Worm (Caenorhabditis elegans) whole organism, L4/young adult: ENCODE data around the gene cnc-8.

Source experiments
- W03F9.2 ChIP-seq: fragments of 150-350 bp; optimal IDR thresholded peaks from 2 replicates; lab custom pipeline; 2014; ENCODE audit warnings: missing biosample characterization, missing genetic modification characterization
- dao-5 ChIP-seq: sonication (generic microtip); optimal IDR thresholded peaks from 2 replicates; lab custom pipeline; 2016; ENCODE audit warnings: missing genotype, missing genetic modification characterization, moderate library complexity, missing compliant biosample characterization
- him-1 ChIP-seq: sonication (generic microtip); optimal IDR thresholded peaks from 2 replicates; lab custom pipeline; 2016; ENCODE audit warnings: missing genotype, missing genetic modification reagents, missing genetic modification characterization, missing compliant biosample characterization

Gene cnc-8

DNA sequence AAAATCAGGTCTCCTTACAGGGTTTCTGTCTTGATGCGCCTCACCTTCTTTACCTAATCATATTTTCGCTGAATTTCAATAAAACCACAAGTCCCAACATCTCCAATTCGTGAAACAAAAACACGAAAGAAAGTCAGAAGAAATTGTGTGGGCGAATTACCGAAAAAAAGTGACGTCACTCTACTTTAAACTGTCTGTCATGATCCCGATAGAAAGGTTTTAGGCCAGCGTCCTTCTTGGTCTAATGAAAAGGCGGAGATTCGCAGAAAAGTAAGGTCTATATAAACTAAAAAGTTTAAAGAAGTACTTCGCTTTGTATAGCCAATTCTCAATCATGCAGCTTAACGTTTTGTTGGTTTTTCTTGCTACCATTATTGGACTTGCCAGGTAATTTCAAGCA lies at the start of gene cnc-8:
TSS of gene cnc-8 (plus strand) at position 307 of the 400 bp plus-strand sequence.
- TF ChIP-seq W03F9.2 (tag; lab: Kevin White, UChicago) (no peak), dao-5 (tag; lab: Kevin White, UChicago) (no peak), him-1 (tag; lab: Kevin White, UChicago) (no peak)

DNA sequence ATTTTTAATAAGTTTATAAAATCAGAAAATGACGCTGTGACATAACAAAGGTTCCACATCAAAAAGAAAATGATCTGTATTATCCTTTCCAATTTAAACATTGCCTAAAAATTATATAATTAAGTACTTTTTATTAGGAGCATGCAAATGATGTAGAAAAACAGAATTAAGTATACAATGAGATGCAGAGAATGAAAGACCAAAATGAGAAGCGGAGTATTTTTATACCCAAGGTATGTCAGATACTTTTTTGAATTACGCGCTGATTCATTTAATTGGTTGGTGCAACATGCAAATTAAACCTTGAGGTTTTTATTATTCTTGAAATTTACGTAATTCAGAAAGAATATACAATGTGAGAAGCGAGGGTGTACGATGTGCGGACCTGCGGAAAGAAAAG lies 46.4 kb upstream of the cnc-8 start, which contains the start of gene C32A9.1:
TSS of gene C32A9.1 (minus strand) at position 101 of the 400 bp plus-strand sequence.
- TF ChIP-seq him-1 (tag; lab: Kevin White, UChicago), result no peak
- no peak for TF ChIP-seq W03F9.2 (tag; lab: Kevin White, UChicago)
- no peak for TF ChIP-seq dao-5 (tag; lab: Kevin White, UChicago)

DNA sequence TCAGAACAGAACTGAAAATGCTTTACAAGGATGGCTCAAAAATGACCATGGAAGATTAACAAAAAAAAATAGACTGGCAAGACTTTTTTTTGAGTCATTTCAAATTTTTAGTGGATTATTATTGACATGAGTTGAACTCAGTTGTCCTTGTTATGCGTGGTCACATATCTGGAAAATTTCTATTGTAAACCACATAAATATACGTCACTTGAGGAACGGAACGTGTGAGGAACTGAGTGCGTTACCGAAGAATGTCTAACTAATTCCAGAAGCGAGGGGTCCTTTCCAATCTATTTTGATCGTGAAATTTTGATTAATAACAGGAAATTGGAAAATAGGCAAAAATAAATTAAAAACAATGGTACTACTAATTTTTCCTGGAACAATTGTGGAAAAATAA lies 44.1 kb upstream of the cnc-8 start:
- TF ChIP-seq dao-5 (tag; lab: Kevin White, UChicago) (no peak), him-1 (tag; lab: Kevin White, UChicago) (no peak)

DNA sequence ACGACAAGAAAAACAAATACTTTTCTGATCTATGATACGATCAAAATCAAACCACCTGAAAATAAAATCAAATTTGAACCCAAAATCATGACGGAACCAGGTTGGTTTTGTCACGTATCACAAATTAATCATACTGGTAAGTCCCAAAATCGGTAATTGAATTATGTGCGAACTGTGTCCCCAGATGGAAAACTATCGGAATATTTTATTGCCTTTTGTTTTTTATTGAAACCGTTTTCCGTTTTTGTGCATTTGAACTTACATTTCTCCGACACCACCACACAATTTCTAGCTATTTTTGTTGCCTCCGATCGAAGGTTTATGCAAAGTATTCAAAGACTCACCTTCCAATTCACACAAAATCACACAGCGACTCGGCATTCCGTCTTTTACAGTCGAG lies 33.0 kb upstream of the cnc-8 start, which contains the start of gene F41E7.2:
TSS of gene F41E7.2 (plus strand) at position 301 of the 400 bp plus-strand sequence.
- TF ChIP-seq dao-5 (tag; lab: Kevin White, UChicago), result no peak
- TF ChIP-seq W03F9.2 (tag; lab: Kevin White, UChicago), result no peak
- no peak for TF ChIP-seq him-1 (tag; lab: Kevin White, UChicago)

DNA sequence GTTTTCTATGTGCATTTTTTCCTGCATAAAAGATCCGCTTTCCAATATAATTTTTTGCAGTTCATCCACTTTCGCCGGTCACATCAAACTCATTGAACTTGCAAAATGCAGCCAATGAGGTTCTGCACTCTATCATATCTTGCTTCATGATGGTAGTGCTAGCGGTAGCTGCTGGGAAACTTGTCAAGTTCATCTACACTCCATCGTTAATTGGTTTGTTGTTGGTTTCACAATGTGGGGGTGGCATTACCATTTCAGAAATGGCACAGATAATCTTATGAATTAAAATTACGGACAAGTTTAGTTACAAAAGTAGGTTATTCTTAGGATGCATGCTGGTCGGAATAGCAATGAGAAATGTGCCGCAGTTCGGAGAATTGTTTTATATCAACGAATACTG lies 31.9 kb upstream of the cnc-8 start:
- no peak for TF ChIP-seq him-1 (tag; lab: Kevin White, UChicago)

DNA sequence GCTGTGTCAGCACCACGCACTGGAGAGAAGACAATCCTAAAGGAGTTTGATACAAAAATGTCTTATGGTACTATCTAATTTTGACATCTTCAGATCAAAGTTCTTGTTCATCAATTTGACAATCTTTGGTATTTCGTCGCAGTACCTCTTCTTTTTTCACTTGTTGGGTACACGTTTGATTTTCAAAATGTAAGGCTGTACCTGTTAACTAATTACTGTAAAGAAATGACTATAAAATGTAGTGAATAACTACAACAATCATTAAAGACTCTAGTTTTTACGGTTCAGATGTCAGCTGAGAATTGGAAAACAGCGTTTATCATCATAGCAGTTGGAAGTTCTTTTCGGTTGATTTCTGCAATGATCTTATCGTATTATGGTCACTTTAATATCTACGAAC lies 29.3 kb upstream of the cnc-8 start:
- TF ChIP-seq him-1 (tag; lab: Kevin White, UChicago) (no peak), dao-5 (tag; lab: Kevin White, UChicago) (no peak), W03F9.2 (tag; lab: Kevin White, UChicago) (no peak)

DNA sequence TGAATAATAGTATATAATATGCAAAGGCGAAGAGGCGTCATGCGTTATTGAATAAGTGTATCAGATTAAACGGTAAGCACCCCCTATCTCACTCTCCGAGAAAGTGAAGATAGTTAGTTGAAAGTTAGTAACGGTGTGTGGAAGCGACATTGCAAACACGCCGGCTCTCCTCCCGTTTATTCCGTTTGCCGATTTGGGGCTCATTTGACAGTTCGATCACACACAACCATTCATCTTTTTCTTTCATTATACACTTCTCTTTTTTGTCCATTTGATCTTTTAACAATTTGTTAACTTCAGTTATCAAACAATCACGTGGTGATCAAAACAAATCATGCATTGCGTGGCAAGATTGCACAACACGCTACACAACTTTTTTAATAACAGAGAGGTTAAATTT lies 27.1 kb upstream of the cnc-8 start, which contains the start of gene slc-9B.1:
TSS of gene slc-9B.1 (plus strand) at position 301 of the 400 bp plus-strand sequence.
- TF ChIP-seq dao-5 (tag; lab: Kevin White, UChicago) (no peak), W03F9.2 (tag; lab: Kevin White, UChicago) (no peak), him-1 (tag; lab: Kevin White, UChicago) (no peak)

DNA sequence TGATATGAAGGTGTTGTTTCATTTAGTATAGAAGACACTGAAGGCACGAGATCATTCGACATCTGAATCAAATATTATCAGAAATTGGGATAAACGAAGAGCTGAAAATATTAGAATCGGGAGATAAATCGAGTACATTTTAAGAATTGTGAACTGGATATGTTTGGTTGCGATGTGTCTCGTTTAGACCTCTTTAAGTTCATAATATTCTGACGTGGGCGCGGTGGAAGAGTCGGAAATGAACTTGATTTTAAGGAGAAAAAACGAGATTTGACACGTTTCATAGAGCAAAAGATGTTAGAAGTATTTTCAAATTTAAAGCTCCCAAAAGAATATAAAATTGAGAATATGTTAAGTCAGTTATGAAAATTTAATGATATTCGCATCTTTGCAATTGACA lies 20.8 kb upstream of the cnc-8 start, which contains the start of gene npr-6:
TSS of gene npr-6 (minus strand) at position 101 of the 400 bp plus-strand sequence.
- TF ChIP-seq him-1 (tag; lab: Kevin White, UChicago) (no peak), dao-5 (tag; lab: Kevin White, UChicago) (no peak), W03F9.2 (tag; lab: Kevin White, UChicago) (no peak)

DNA sequence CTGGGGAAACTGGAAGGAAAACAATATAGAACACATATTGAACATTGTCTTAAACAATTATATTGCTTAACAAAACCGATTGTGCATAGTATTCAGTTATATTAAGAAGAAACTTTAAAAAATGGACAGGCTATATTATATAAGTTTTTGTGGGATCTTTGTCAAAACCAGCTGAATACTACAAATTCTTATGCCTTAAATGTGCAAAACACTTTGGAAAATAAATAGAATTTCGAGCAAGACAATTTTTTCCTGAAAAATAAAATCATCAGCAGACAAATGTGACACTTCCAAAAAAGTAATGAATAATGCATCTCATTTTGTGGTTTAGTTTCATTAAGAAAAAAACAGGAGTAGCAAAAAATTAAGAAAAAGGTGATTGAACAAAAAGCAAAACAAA lies 9.0 kb upstream of the cnc-8 start:
- TF ChIP-seq W03F9.2 (tag; lab: Kevin White, UChicago), result no peak
- TF ChIP-seq dao-5 (tag; lab: Kevin White, UChicago), result no peak
- no peak for TF ChIP-seq him-1 (tag; lab: Kevin White, UChicago)

DNA sequence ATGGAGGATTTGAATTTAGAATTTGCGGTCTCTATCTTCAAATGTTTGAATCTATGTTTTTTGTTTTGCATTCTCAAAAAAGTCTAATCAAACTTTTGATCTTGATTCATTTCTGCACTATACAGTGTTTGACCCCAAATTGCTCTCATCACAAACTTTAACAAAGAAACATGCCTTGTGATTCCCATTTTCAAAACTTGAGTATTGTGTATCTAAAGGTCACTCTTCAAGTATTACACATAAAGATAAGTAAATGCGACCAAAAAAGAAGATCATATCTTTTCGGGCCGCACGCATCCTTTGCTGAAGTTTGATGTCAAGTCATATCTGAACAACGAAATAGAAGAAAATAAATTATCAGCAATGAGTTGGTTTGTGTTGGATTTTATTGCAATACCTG lies 4.5 kb upstream of the cnc-8 start:
- TF ChIP-seq him-1 (tag; lab: Kevin White, UChicago) (no peak), dao-5 (tag; lab: Kevin White, UChicago) (no peak), W03F9.2 (tag; lab: Kevin White, UChicago) (no peak)

DNA sequence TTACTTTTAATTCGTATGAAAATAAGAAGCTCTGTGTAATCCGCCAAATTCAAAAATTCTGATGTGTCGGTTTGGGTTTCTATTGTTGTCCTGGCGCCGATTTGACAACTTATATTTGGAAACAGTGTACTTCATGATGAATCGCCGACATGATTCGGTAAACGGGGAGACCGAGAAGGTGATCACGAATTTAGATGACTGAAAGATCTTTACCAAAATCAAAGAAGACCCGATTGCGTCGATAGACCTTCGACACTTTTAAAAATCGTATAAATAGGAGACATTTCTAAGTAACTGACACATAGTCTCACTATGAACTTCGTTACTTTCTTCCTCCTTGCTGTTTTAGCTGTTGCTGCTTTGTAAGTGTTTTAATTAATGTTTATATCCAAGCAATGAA lies 4.0 kb upstream of the cnc-8 start, which contains the start of gene fip-5:
TSS of gene fip-5 (plus strand) at position 312 of the 400 bp plus-strand sequence.
- no peak for TF ChIP-seq him-1 (tag; lab: Kevin White, UChicago)
- no peak for TF ChIP-seq dao-5 (tag; lab: Kevin White, UChicago)

DNA sequence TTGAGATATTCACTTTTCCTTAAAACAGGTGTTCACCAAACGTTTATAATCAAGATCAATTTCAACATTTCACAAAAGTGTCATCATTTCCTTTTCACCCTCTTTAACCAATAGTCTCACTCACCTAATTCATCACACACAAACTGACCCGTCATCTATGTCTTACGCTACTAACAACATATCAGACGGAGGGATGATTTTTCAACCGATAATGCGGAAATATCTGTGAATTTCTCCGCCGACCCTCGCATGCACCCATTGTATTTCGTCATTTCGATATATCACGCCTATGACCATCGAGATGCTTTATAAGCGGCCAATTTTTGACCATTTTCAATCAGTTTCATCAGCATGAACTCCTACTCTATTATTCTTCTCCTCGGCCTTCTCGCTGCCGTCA lies 2.2 kb upstream of the cnc-8 start, which contains the start of gene fipr-21:
TSS of gene fipr-21 (plus strand) at position 352 of the 400 bp plus-strand sequence.
- TF ChIP-seq him-1 (tag; lab: Kevin White, UChicago), result no peak
- no peak for TF ChIP-seq W03F9.2 (tag; lab: Kevin White, UChicago)
- TF ChIP-seq dao-5 (tag; lab: Kevin White, UChicago), result no peak

DNA sequence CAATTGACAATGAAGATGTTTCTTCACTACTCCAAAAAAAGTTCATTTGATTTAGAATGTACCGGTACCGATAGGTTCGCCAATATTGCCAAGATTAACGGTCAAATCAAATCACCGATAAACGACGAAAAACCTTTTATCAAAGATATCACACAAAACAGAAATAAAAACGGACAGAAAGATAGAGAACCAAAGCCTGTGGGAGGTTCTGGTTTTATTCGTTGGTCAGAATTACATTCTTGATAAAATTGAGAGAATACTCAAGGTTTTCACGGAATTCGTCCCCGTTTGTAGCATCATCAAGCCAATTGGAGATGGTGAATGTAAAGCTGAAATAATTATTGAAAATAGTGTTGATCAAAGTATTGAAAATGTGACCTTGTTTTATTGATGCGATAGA lies 528 bp downstream of the cnc-8 start:
- TF ChIP-seq him-1 (tag; lab: Kevin White, UChicago) (no peak), W03F9.2 (tag; lab: Kevin White, UChicago) (no peak), dao-5 (tag; lab: Kevin White, UChicago) (no peak)

DNA sequence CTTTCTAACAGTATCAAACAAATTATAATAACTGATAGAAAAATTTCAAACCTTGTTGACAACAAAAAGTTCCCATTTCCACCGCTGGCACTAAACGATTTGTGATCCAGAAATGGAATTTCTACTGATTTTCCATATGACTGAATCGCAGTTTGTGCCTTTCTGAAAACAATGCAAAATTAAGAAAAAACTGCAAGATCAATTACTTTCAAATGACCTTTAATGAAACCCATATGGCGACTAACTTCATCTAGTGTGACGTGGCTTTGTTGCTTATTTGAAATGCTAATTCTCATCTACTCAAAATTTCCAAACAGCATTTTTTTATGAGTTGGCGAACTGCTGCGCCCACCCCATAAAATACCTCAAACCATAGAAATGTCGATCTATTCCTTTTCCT lies 1.1 kb downstream of the cnc-8 start, which contains the start of gene F41E7.7:
TSS of gene F41E7.7 (plus strand) at position 301 of the 400 bp plus-strand sequence.
- TF ChIP-seq him-1 (tag; lab: Kevin White, UChicago) (no peak), W03F9.2 (tag; lab: Kevin White, UChicago) (no peak), dao-5 (tag; lab: Kevin White, UChicago) (no peak)
